Fruit fly (Drosophila melanogaster): ENCODE measurements around the gene DNAlig3.

The DNAlig3 gene

dm6 chr3R:12408160-12408559 is 6.5 kb upstream of the DNAlig3 start, which contains the start of gene CG5196:
CG5196 (plus strand) TSS chr3R:12408316.
- TF ChIP-seq EcR (GFP tag; optimal IDR thresholded peaks at IDR 0.05) (peak; percentile 14), Pif1B (GFP tag; optimal IDR thresholded peaks at IDR 0.05) (no peak)

- TF ChIP-seq CG34367 (tag; optimal IDR thresholded peaks at IDR 0.05): peak; percentile 40
- peak; percentile 88 for TF ChIP-seq gl (tag; optimal IDR thresholded peaks at IDR 0.05)
- peak; percentile 54 for TF ChIP-seq CG13204 (GFP tag; optimal IDR thresholded peaks at IDR 0.05)
- TF ChIP-seq rn (GFP tag; IDR thresholded peaks at IDR 0.05): no peak
- TF ChIP-seq CG17806 (tag; optimal IDR thresholded peaks at IDR 0.05): peak; percentile 11
- peak; percentile 85 for TF ChIP-seq CG12605 (GFP tag; IDR thresholded peaks at IDR 0.05)
- TF ChIP-seq CG15710 (tag; optimal IDR thresholded peaks at IDR 0.05): no peak
- TF ChIP-seq fd96Ca (GFP tag; IDR thresholded peaks at IDR 0.05): peak; percentile 64; the same call in 2 of the 3 replicates
- peak; percentile 51 for TF ChIP-seq Ets98B (GFP tag; IDR thresholded peaks at IDR 0.05)
- peak; percentile 62 for TF ChIP-seq CG8301 (tag; optimal IDR thresholded peaks at IDR 0.05)
- peak; percentile 13 for TF ChIP-seq Snoo (tag; optimal IDR thresholded peaks at IDR 0.05)
- TF ChIP-seq CG8159 (tag; optimal IDR thresholded peaks at IDR 0.05): peak; percentile 15
- TF ChIP-seq Pif1B (GFP tag; optimal IDR thresholded peaks at IDR 0.05): no peak
Observed at dm6 chr3R:12406235-12407196, 4.9 kb upstream of the DNAlig3 start, which contains the start of gene CG5167. CG5167 (plus strand) TSS chr3R:12406532.

- TF ChIP-seq CG15710 (tag; optimal IDR thresholded peaks at IDR 0.05) (no peak), fd96Ca (GFP tag; IDR thresholded peaks at IDR 0.05) (no peak), D1 (tag; optimal IDR thresholded peaks at IDR 0.05) (no peak), CG12605 (GFP tag; IDR thresholded peaks at IDR 0.05) (no peak)
Observed at dm6 chr3R:12405928-12406234, 4.2 kb upstream of the DNAlig3 start, which contains the start of gene Cyp9f2. Cyp9f2 (minus strand) TSS chr3R:12406028.

dm6 chr3R:12405134-12405533 is 3.5 kb upstream of the DNAlig3 start:
- TF ChIP-seq CG17806 (tag; optimal IDR thresholded peaks at IDR 0.05) (no peak), CG12605 (GFP tag; IDR thresholded peaks at IDR 0.05) (no peak), D1 (tag; optimal IDR thresholded peaks at IDR 0.05) (no peak), EcR (GFP tag; optimal IDR thresholded peaks at IDR 0.05) (no peak), CG8159 (tag; optimal IDR thresholded peaks at IDR 0.05) (no peak), Snoo (tag; optimal IDR thresholded peaks at IDR 0.05) (no peak), CG10348 (GFP tag; IDR thresholded peaks at IDR 0.05) (no peak), CG4496 (GFP tag; IDR thresholded peaks at IDR 0.05) (no peak), CG13204 (GFP tag; optimal IDR thresholded peaks at IDR 0.05) (no peak), CG15710 (tag; optimal IDR thresholded peaks at IDR 0.05) (no peak), fd96Ca (GFP tag; IDR thresholded peaks at IDR 0.05) (no peak), CG34367 (tag; optimal IDR thresholded peaks at IDR 0.05) (no peak), CG9948 (tag; optimal IDR thresholded peaks at IDR 0.05) (no peak), rn (GFP tag; IDR thresholded peaks at IDR 0.05) (no peak), Pif1B (GFP tag; optimal IDR thresholded peaks at IDR 0.05) (no peak), CG8301 (tag; optimal IDR thresholded peaks at IDR 0.05) (no peak)

dm6 chr3R:12402935-12403334 is 1.3 kb upstream of the DNAlig3 start:
- no peak for TF ChIP-seq CG13204 (GFP tag; optimal IDR thresholded peaks at IDR 0.05)
- TF ChIP-seq CG8301 (tag; optimal IDR thresholded peaks at IDR 0.05): peak; percentile 100
- TF ChIP-seq Pif1A (GFP tag; optimal IDR thresholded peaks at IDR 0.05): peak; percentile 95
- peak; percentile 98 for TF ChIP-seq CG9948 (tag; optimal IDR thresholded peaks at IDR 0.05)
- TF ChIP-seq CG14655 (GFP tag; optimal IDR thresholded peaks at IDR 0.05): peak; percentile 95
- TF ChIP-seq CG10348 (GFP tag; IDR thresholded peaks at IDR 0.05): no peak
- peak; percentile 99 for TF ChIP-seq D1 (tag; optimal IDR thresholded peaks at IDR 0.05)
- TF ChIP-seq CG4496 (GFP tag; IDR thresholded peaks at IDR 0.05): no peak
- TF ChIP-seq CG34367 (tag; optimal IDR thresholded peaks at IDR 0.05): peak; percentile 98
- TF ChIP-seq Pif1B (GFP tag; optimal IDR thresholded peaks at IDR 0.05): peak; percentile 97
- TF ChIP-seq Ets98B (GFP tag; IDR thresholded peaks at IDR 0.05): peak; percentile 96
- TF ChIP-seq Snoo (tag; optimal IDR thresholded peaks at IDR 0.05): peak; percentile 98
- TF ChIP-seq CG32121 (GFP tag; IDR thresholded peaks at IDR 0.05): peak; percentile 93
- TF ChIP-seq CG8159 (tag; optimal IDR thresholded peaks at IDR 0.05): peak; percentile 100
- peak; percentile 97 for TF ChIP-seq CG17806 (tag; optimal IDR thresholded peaks at IDR 0.05)
- TF ChIP-seq fd96Ca (GFP tag; IDR thresholded peaks at IDR 0.05): peak; percentile 84
- TF ChIP-seq rn (GFP tag; IDR thresholded peaks at IDR 0.05): peak; percentile 84
- peak; percentile 96 for TF ChIP-seq CG12605 (GFP tag; IDR thresholded peaks at IDR 0.05)
- TF ChIP-seq gl (tag; optimal IDR thresholded peaks at IDR 0.05): peak; percentile 93
- TF ChIP-seq CG15710 (tag; optimal IDR thresholded peaks at IDR 0.05): peak; percentile 97
- TF ChIP-seq EcR (GFP tag; optimal IDR thresholded peaks at IDR 0.05): peak; percentile 22

- TF ChIP-seq Snoo (tag; optimal IDR thresholded peaks at IDR 0.05) (no peak), Pif1B (GFP tag; optimal IDR thresholded peaks at IDR 0.05) (no peak), gl (tag; optimal IDR thresholded peaks at IDR 0.05) (no peak), Ets98B (GFP tag; IDR thresholded peaks at IDR 0.05) (no peak), CG10348 (GFP tag; IDR thresholded peaks at IDR 0.05) (no peak), CG14655 (GFP tag; optimal IDR thresholded peaks at IDR 0.05) (no peak), Pif1A (GFP tag; optimal IDR thresholded peaks at IDR 0.05) (no peak), CG8301 (tag; optimal IDR thresholded peaks at IDR 0.05) (no peak), EcR (GFP tag; optimal IDR thresholded peaks at IDR 0.05) (no peak), CG32121 (GFP tag; IDR thresholded peaks at IDR 0.05) (no peak), CG34367 (tag; optimal IDR thresholded peaks at IDR 0.05) (no peak), CG9948 (tag; optimal IDR thresholded peaks at IDR 0.05) (no peak), CG12605 (GFP tag; IDR thresholded peaks at IDR 0.05) (no peak), CG17806 (tag; optimal IDR thresholded peaks at IDR 0.05) (no peak)
Observed at dm6 chr3R:12398620-12399247, 2.9 kb downstream of the DNAlig3 start, which contains the start of gene Cyp9f3. Cyp9f3 (minus strand) TSS chr3R:12398929.

Data from whole organism, pupa.